Worm (Caenorhabditis elegans): Measurements from ENCODE around the gene tag-30.
A peak's percentile ranks its signal among the peaks of the same experiment; 100 is the strongest.

tag-30 gene

ce11 chrIV:11820067-11820913 is 34.7 kb downstream of the tag-30 start (continued):
- TF ChIP-seq nhr-90 (tag; optimal IDR thresholded peaks at IDR 0.05) (no peak), rec-8 (tag; optimal IDR thresholded peaks at IDR 0.05) (no peak), lsl-1 (GFP tag; optimal IDR thresholded peaks at IDR 0.05) (peak; percentile 27), nhr-120 (GFP tag; IDR thresholded peaks at IDR 0.05) (no peak), ceh-91 (GFP tag; IDR thresholded peaks at IDR 0.05) (no peak), madf-3 (GFP tag; IDR thresholded peaks at IDR 0.05) (peak; percentile 64), snpc-4 (GFP tag; optimal IDR thresholded peaks at IDR 0.05) (no peak), snpc-4 (tag; optimal IDR thresholded peaks at IDR 0.05) (peak in 2 of 4 experiments; percentile 2 to 43), nfya-1 (tag; optimal IDR thresholded peaks at IDR 0.05; ENCODE audit: borderline replicate concordance, insufficient read depth) (no peak), F55B11.4 (tag; optimal IDR thresholded peaks at IDR 0.05; ENCODE audit: borderline replicate concordance, insufficient read depth) (no peak), nfya-2 (GFP tag; IDR thresholded peaks at IDR 0.05) (no peak), ceh-79 (tag; optimal IDR thresholded peaks at IDR 0.05) (peak; percentile 58), ztf-6 (GFP tag; IDR thresholded peaks at IDR 0.05) (no peak), chd-7 (tag; optimal IDR thresholded peaks at IDR 0.05) (peak; percentile 14), hsf-1 (GFP tag; IDR thresholded peaks at IDR 0.05) (peak; percentile 79), ekl-4 (GFP tag; IDR thresholded peaks at IDR 0.05) (peak; percentile 61; the same call in 1 of the 2 replicates), mcd-1 (GFP tag; IDR thresholded peaks at IDR 0.05) (peak; percentile 12; the same call in 1 of the 2 replicates), hmg-20 (GFP tag; IDR thresholded peaks at IDR 0.05) (no peak), ceh-58 (GFP tag; IDR thresholded peaks at IDR 0.05) (peak; percentile 63; the same call in 1 of the 2 replicates), attf-3 (GFP tag; conservative IDR thresholded peaks at IDR 0.05) (0 out of 2 replicates have a peak, but pooled peaks have one; percentile 27), atf-7 (tag; optimal IDR thresholded peaks at IDR 0.05) (peak; percentile 44), F39B2.1 (GFP tag; IDR thresholded peaks at IDR 0.05) (peak; percentile 80), Y79H2A.3 (GFP tag; conservative IDR thresholded peaks at IDR 0.05) (peak; percentile 92), ama-1 (optimal IDR thresholded peaks at IDR 0.05) (no peak), ama-1 (GFP tag; optimal IDR thresholded peaks at IDR 0.05) (peak; percentile 53 to 55), pbrm-1 (GFP tag; IDR thresholded peaks at IDR 0.05) (peak; percentile 53), attf-5 (GFP tag; optimal IDR thresholded peaks at IDR 0.05) (no peak), C17E4.6 (GFP tag; IDR thresholded peaks at IDR 0.05) (no peak), die-1 (tag; optimal IDR thresholded peaks at IDR 0.05) (no peak), unc-130 (GFP tag; optimal IDR thresholded peaks at IDR 0.05) (peak; percentile 42), ztf-3 (GFP tag; optimal IDR thresholded peaks at IDR 0.05) (no peak), F57A8.1 (GFP tag; optimal IDR thresholded peaks at IDR 0.05) (no peak), unc-62 (GFP tag; optimal IDR thresholded peaks at IDR 0.05) (no peak), sea-2 (GFP tag; IDR thresholded peaks at IDR 0.05) (no peak)

DNA sequence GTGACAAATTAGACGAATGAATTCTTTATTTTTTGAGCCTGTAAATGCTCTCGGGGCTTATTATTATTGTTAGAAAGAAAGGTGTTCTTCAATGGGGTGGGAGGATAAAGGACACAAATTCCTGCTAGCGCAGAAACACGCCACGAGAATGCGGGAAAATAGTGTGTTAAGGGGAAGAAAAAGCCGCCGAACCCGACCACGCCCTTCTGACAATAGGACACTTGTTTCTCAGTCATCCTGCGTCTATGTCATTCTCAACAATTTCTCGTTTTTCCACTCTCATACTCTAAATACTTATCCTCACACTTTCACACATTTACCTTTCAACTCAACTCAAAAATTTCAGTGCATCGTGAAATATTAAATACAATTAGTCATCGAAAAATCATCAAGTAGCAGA is 41.1 kb downstream of the tag-30 start, which contains the start of gene M117.1:
TSS of gene M117.1 (plus strand) at position 347 of the 400 bp plus-strand sequence.
- TF ChIP-seq T07F8.4 (tag; optimal IDR thresholded peaks at IDR 0.05) (no peak), mel-28 (tag; optimal IDR thresholded peaks at IDR 0.05; ENCODE audit: borderline replicate concordance) (no peak), F49E8.2 (tag; optimal IDR thresholded peaks at IDR 0.05; ENCODE audit: insufficient read depth) (no peak), zfh-2 (GFP tag; conservative IDR thresholded peaks at IDR 0.05) (0 out of 2 replicates have a peak, but pooled peaks have one; percentile 11), C06A6.2 (GFP tag; conservative IDR thresholded peaks at IDR 0.05) (no peak), lir-1 (GFP tag; conservative IDR thresholded peaks at IDR 0.05) (no peak)

Data from whole organism, young adult.